Worm (Caenorhabditis elegans) whole organism, L2 larva: ENCODE measurements around the gene Y69A2AR.16.

Experiments used
- blmp-1 ChIP-seq: sonication (generic microtip); optimal IDR thresholded peaks from 2 replicates; lab custom pipeline; 2017; ENCODE audit warnings: missing genetic modification characterization, mild to moderate bottlenecking, missing compliant biosample characterization, antibody characterized with exemption, moderate library complexity; ENCODE audit not compliant: insufficient read depth
- crh-2 ChIP-seq: sonication (generic microtip); optimal IDR thresholded peaks from 2 replicates; lab custom pipeline; 2017; ENCODE audit warnings: missing biosample characterization, missing genetic modification characterization
- elt-1 ChIP-seq: fragments of 150-350 bp; optimal IDR thresholded peaks from 2 replicates; lab custom pipeline; 2014; ENCODE audit warnings: missing biosample characterization, missing genetic modification characterization
- lin-13 ChIP-seq: fragments of 150-350 bp; optimal IDR thresholded peaks from 2 replicates; lab custom pipeline; 2014; ENCODE audit warnings: missing biosample characterization, missing genetic modification reagents, missing genetic modification characterization
- nhr-129 ChIP-seq: fragments of 150-350 bp; optimal IDR thresholded peaks from 2 replicates; lab custom pipeline; 2014; ENCODE audit warnings: missing biosample characterization, missing genetic modification characterization
- nhr-237 ChIP-seq: fragments of 150-350 bp; optimal IDR thresholded peaks from 2 replicates; lab custom pipeline; 2014; ENCODE audit warnings: missing biosample characterization, missing genetic modification characterization
- unc-39 ChIP-seq: fragments of 150-350 bp; optimal IDR thresholded peaks from 2 replicates; lab custom pipeline; 2014; ENCODE audit warnings: missing biosample characterization, missing genetic modification characterization
- unc-62 ChIP-seq: fragments of 150-350 bp; optimal IDR thresholded peaks from 2 replicates; lab custom pipeline; 2014; ENCODE audit warnings: missing biosample characterization, missing genetic modification reagents, missing genetic modification characterization
- ztf-4 ChIP-seq: fragments of 150-350 bp; optimal IDR thresholded peaks from 2 replicates; lab custom pipeline; 2014; ENCODE audit warnings: missing biosample characterization, missing genetic modification characterization

DNA sequence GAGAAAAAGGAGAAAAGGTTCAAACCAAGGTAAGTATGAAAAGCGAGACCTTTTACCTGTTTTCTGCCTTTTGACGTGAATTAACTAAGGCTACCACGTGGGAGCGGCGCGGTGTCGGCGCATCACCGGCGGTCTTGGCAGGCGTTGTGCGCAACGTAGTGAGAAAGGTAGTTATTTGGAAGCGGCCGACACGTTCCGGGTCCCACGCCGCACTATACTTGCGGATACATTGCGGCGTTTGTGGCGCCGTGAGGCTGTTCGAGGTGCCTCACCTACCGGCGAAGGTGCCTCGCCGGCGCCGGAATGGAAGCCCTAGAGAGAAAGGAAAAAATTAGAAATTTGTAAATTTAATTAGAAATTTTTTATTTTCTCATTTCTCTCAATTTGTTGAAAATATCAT, 55.3 kb downstream of the Y69A2AR.16 start:
- TF ChIP-seq ztf-4 (tag; lab: Kevin White, UChicago): no peak
- no peak for TF ChIP-seq elt-1 (tag; lab: Kevin White, UChicago)
- TF ChIP-seq crh-2 (tag; lab: Kevin White, UChicago): no peak
- no peak for TF ChIP-seq unc-39 (tag; lab: Kevin White, UChicago)
- no peak for TF ChIP-seq nhr-237 (tag; lab: Kevin White, UChicago)
- TF ChIP-seq unc-62: no peak
- no peak for TF ChIP-seq blmp-1 (tag; lab: Kevin White, UChicago)
- no peak for TF ChIP-seq nhr-129 (tag; lab: Kevin White, UChicago)
- TF ChIP-seq lin-13 (GFP tag; lab: Kevin White, UChicago): no peak
